Worm (Caenorhabditis elegans) whole organism, dauer: ENCODE results near the gene trx-2.

Source experiments
- unc-62 ChIP-seq: sonication (generic microtip); optimal IDR thresholded peaks from 2 replicates; lab custom pipeline; 2017; ENCODE audit warnings: missing biosample characterization, missing genetic modification reagents, missing genetic modification characterization

The trx-2 gene

DNA sequence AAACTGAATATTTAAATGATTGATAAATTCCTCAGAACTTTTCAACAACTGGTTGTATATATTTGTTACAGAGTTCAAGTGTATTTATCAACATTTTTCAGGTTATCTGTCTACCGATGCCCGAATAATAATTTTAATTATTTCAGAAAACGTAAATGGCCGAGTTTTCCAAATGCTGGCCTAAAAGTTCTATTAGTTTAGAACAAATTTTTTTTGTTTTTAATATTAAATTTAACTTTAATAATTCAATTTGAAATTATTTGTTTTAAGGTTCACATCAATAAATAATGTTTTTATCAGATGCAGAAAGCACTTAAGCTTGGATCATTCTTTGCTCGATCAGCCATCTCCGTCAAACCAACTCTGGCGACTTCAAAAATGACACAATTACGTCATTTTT lies at the start of gene trx-2:
TSS of gene trx-2 (plus strand) at position 301 of the 400 bp plus-strand sequence.
- TF ChIP-seq unc-62 = no peak

ce11 chrV:10265019-10265418 lies 49.5 kb upstream of the trx-2 start:
- TF ChIP-seq unc-62 = no peak

DNA sequence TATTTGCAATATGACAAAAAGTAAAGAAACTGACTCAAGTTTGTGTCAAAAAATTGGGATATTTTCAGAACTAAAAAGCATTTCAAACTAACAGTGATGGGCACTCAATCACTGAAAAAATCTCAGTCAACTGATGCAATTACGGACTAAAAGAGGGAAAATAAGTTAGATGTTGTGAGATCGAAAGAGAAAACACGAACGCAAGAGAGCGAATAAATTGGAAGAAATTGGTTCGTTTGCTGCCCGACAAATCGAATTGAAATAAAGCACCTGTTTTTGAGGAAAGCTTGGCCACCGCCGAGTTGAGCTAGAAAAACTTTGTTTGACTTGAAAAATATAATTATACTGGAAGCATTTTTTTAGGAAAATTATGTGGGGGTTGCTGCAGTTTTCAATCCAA lies 48.4 kb upstream of the trx-2 start:
- no peak for TF ChIP-seq unc-62

DNA sequence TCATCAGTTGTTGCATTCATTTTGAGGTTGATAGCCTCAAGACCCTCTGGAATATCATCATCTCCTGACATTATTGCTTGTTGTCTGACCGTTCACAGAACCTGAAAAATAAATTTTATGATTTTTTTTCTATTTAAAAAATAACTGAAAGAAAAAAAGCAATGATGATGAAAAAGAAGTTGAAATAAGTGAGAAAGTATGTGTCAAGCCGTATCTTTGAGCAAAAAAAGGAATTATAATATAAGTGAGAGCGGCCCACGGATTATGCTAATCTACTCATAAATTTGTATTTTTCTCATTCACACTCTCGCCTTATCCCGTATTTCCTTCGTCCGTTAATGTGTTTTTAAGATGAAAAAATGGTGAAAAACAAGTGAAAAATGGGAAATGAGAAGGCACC lies 44.3 kb upstream of the trx-2 start, which contains the start of gene ric-4:
TSS of gene ric-4 (minus strand) at position 101 of the 400 bp plus-strand sequence.
- no peak for TF ChIP-seq unc-62

DNA sequence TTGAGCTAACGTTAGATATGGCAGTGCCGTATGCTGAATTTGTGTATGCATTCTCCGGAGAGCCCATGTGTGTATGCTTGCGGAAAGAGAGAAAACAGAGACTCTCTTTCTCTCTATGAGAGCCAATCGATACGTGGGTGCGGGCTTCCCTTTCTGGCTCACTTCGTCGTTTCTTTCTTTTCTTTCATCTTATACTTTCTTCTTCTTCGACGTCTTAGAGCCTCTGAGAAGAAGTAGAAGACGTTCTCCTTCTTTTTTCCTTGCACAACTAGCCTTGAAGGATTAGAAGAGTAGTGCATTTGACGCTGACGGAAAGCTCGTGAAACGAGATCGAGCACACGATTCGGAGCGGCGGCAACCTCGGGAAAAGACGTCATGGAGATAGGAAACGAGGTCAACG lies 40.6 kb upstream of the trx-2 start:
- no peak for TF ChIP-seq unc-62

ce11 chrV:10275619-10276018 lies 38.9 kb upstream of the trx-2 start, which contains the start of gene Y22F5A.11:
Gene Y22F5A.11 (minus strand): TSS chrV:10275646.
- no peak for TF ChIP-seq unc-62

DNA sequence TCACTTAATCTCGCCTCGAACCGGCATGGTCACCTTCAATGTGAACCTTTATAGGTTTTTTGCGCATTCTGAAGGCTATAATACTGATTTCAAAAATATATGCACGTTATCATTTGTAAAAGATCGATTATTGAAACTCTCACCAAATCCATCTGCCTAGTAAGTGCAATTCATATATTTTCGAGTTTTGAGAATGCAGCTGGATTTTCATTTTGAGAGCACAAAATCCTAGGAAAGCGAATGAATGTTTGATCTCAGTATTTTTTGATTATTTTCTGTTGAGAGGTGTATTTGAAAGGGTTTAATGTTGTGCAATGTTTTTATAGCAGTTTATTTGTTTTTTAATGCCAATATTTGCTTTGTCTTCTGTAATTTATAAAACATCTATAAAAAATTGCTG lies 38.4 kb upstream of the trx-2 start:
- no peak for TF ChIP-seq unc-62

DNA sequence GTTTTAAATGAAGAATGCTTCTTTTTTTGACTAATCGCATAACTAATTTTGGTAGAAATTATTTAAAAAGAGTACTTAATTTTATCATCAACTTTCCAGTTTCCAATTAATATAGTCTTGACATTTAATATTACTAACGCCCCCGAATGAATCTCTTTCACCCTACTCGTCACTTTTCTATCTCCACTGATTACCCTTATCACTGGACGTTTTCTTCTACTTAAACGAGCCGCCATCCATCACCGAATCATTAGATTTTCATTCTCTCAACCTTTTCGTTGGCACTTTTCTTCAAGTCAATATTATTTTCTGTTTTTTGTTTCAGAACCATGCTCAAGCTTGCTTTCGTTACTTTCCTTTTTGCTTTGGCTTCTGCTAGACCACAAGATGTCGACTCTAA lies 36.9 kb upstream of the trx-2 start, which contains the start of gene lys-1:
TSS of gene lys-1 (plus strand) at position 326 of the 400 bp plus-strand sequence.
- TF ChIP-seq unc-62 = no peak

- TF ChIP-seq unc-62 = no peak
These were observed 34.4 kb upstream of the trx-2 start for ce11 chrV:10280112-10280511.

DNA sequence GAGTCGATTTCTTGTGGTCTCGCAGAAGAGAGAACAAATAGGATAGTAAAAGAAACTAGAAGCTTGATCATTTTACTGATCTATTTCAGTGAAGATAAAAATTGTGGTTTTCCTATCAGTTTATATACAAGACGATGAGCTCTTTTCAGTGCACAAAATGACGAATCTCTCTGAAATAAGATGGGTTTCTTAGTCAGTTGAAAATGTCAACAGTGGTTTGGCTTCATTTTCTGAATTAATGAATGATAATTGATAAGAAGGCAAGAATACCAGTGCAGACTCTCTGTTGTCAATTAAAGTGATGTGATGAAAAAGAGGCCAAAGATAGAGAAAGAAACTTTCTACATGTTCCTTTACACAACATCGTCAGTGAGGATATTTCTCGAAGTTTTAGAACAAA lies 33.1 kb upstream of the trx-2 start, which contains the start of gene lys-2:
TSS of gene lys-2 (minus strand) at position 101 of the 400 bp plus-strand sequence.
- no peak for TF ChIP-seq unc-62

DNA sequence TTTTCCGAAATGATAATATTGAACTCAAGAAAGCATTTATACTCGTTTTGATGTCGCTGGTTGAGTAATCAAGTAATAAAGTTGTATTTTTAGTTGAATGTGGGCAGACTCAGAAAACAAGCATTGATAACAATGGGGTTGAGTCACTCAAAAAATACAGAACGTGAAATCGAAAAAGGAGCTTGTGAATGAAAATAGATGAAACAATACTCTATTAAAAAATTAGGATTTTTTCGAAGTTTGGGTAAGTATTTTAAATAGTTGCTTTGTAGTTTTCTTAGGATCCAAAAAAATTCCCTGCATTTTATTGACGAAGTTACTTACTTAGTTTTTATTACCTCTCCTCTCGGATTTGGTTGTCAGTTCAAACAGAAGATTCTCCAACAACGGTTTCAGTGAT lies 31.0 kb upstream of the trx-2 start, which contains the start of gene lys-3:
TSS of gene lys-3 (minus strand) at position 101 of the 400 bp plus-strand sequence.
- no peak for TF ChIP-seq unc-62

DNA sequence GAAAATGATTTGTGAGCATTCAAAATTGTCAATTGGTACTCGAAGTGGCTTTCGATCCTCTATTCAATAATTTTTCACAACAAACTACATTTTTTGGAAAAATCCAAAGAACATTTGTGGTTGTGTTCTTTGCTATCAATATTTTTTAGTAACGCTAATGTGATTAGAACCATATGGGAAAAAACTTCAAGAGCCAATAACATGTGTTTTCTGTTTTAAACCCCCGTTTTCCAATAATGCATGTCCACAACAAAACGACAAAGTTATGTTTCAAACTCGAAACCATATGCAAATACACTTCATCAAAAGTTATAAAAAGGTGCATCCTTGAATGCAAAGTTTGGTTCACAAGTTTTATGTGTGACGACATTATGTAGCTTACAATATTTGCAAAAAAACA lies 28.6 kb upstream of the trx-2 start:
- TF ChIP-seq unc-62 = no peak

DNA sequence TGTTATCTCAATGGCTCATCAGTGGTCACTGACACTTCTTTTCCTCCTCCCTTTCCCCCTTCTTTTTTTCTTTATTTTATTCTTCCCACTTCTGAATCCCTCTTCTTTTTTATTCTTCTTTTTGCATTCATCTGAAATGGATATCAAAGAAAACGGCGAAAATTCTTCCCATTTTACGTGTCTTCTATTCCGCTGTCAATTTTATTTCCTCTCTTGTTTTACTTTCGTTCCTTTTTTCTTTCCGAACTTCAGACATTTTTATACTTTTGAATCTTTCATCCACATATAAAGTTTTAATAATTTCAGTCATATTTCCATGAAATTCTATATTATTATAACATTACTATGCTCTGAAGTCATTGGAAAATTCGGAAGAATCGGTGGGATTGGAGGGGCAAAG lies 27.2 kb upstream of the trx-2 start, which contains the start of gene B0024.3:
TSS of gene B0024.3 (plus strand) at position 301 of the 400 bp plus-strand sequence.
- TF ChIP-seq unc-62 = no peak

DNA sequence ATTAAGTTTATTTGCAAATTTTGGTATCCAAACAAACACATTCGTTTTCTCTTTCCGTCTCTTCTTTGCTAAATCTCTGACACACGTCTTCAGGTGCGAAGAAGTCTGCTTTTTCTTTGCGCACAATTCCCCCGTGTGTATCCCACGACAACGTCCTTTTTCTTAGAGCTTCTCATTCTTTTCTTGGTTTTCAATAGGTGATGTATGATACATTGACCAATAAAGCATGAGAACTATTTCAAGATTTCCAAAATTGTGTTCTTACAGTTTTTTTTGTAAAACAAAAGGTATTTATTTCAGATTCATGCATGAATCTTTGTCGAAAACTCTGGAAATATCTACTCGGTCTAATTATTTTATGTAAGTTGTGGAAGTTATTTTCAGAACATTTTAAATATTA lies 24.7 kb upstream of the trx-2 start, which contains the start of gene B0024.15:
TSS of gene B0024.15 (plus strand) at position 301 of the 400 bp plus-strand sequence.
- no peak for TF ChIP-seq unc-62

ce11 chrV:10291848-10292247 lies 22.6 kb upstream of the trx-2 start:
- no peak for TF ChIP-seq unc-62

DNA sequence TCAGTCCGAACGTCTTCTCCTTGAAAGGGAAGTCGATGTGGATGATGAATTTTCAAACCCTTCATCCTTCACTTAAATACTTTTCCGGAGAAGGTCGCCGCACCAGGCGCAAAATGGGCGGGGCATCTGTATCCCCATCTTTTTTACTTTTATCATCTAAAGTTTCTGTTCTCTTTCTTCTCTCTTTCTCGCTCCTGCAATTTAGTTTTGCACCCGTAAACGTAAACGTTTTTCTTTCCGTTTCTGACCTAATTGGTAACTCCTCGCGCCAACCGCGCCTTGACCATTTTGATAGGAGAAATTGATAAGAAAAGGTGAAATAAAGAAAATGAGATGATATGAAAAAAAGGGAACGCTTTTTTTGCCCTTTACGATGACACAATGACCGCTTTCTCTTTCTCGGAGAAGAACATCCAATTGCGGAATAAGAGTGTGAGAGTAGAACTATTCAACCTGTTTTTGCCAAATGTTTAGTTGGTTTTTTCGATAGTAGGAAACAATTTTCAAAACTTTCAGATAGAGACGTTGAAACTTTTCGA lies 21.6 kb upstream of the trx-2 start, which contains the start of gene col-149:
TSS of gene col-149 (minus strand) at position 51 of the 539 bp plus-strand sequence.
- TF ChIP-seq unc-62 = no peak

- no peak for TF ChIP-seq unc-62
These were observed 19.9 kb upstream of the trx-2 start, which contains the start of gene col-150 for ce11 chrV:10294549-10294948. Gene col-150 (minus strand): TSS chrV:10294649.

DNA sequence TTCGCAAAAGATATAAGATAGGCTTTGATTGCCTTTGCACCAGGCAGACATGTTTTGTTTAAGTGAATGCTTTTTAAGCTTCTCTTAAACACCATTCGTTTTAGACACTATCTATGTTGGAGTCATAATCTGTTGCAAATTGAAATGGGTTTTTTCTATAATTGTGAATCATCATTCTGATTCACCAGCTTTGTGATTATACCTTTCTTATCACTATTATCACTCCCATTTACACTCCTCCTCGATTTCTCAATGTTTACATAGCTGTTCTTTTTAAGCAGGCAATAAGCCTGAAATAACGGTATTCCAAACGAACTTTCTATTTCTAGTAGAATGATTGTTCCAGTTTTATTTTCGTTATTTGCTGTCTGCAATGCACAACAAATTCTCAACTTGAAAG lies 17.4 kb upstream of the trx-2 start, which contains the start of gene B0024.4:
TSS of gene B0024.4 (plus strand) at position 301 of the 400 bp plus-strand sequence.
- TF ChIP-seq unc-62 = no peak
